Fruit fly (Drosophila melanogaster): ENCODE measurements around the gene Fit1.

Fit1 gene

DNA sequence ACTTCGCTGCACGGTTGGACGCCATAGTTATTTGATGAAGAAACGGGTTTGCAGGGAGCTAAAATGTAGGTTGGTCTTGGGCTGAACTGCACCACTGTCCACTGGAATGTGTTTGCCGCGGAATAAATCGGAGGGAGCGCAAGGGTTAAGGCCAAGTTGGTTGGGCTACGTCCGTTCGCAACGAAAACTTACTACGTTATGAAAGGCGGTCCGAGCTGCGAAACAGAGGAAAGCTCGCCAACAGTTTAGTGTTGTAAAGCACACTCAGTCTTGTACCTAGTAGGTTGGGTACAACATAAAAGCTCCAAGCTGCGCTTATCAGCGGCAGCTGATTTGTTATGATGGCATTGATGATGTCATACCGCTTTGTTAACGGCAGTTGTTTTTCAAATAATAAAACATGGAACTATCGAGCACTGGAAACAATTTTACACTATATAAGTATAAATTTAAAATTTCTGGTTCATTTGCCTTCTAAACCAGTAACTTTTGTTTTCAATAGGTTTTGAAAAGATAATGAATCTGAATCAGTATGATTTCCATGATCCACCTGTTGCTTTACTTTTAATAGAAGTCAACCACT, 18.9 kb downstream of the Fit1 start, which contains the start of gene Chd64 (continued):
- TF ChIP-seq CG3407 (GFP tag; optimal IDR thresholded peaks at IDR 0.05) (no peak), CG4328 (GFP tag; optimal IDR thresholded peaks at IDR 0.05) (no peak), Ptx1 (GFP tag; IDR thresholded peaks at IDR 0.05) (no peak), hkb (optimal IDR thresholded peaks at IDR 0.05) (no peak), hkb (GFP tag; IDR thresholded peaks at IDR 0.05) (peak; percentile 50; the same call in 1 of the 2 replicates), TFAM (GFP tag; optimal IDR thresholded peaks at IDR 0.05) (no peak), CG11504 (tag; optimal IDR thresholded peaks at IDR 0.05) (no peak), Dad (GFP tag; optimal IDR thresholded peaks at IDR 0.05) (no peak), twi (tag; optimal IDR thresholded peaks at IDR 0.05) (no peak), H2.0 (GFP tag; IDR thresholded peaks at IDR 0.05) (no peak), B-H1 (GFP tag; IDR thresholded peaks at IDR 0.05) (no peak; the same call in 2 of the 3 replicates), CoRest (tag; optimal IDR thresholded peaks at IDR 0.05) (no peak), lab (GFP tag; optimal IDR thresholded peaks at IDR 0.05) (peak; percentile 84), wek (GFP tag; optimal IDR thresholded peaks at IDR 0.05) (no peak), gsb-n (tag; optimal IDR thresholded peaks at IDR 0.05) (no peak), cato (GFP tag; optimal IDR thresholded peaks at IDR 0.05; ENCODE audit: borderline replicate concordance) (no peak), Dref (GFP tag; IDR thresholded peaks at IDR 0.05) (no peak), phol (tag; optimal IDR thresholded peaks at IDR 0.05) (no peak), CG11695 (GFP tag; IDR thresholded peaks at IDR 0.05) (peak; percentile 58; the same call in 2 of the 3 replicates), Dip2 (GFP tag; IDR thresholded peaks at IDR 0.05) (no peak), Elba2 (GFP tag; optimal IDR thresholded peaks at IDR 0.05) (no peak), vnd (GFP tag; IDR thresholded peaks at IDR 0.05; ENCODE audit: partially characterized antibody) (no peak), stc (GFP tag; IDR thresholded peaks at IDR 0.05) (0 out of 2 replicates have a peak, but pooled peaks have one; percentile 14), psq (GFP tag; optimal IDR thresholded peaks at IDR 0.05) (peak; percentile 8), br (optimal IDR thresholded peaks at IDR 0.05) (no peak), CG2202 (tag; optimal IDR thresholded peaks at IDR 0.05) (no peak), fru (optimal IDR thresholded peaks at IDR 0.05) (no peak), CG10267 (tag; optimal IDR thresholded peaks at IDR 0.05) (peak; percentile 68), Optix (GFP tag; IDR thresholded peaks at IDR 0.05) (no peak; the same call in 2 of the 3 replicates), pfk (GFP tag; optimal IDR thresholded peaks at IDR 0.05) (peak; percentile 62), trem (tag; optimal IDR thresholded peaks at IDR 0.05) (no peak), corto (GFP tag; optimal IDR thresholded peaks at IDR 0.05) (peak; percentile 74), grn (GFP tag; optimal IDR thresholded peaks at IDR 0.05) (peak; percentile 75), Dbx (GFP tag; IDR thresholded peaks at IDR 0.05) (peak; percentile 77), CG7839 (tag; optimal IDR thresholded peaks at IDR 0.05) (no peak), zen2 (GFP tag; IDR thresholded peaks at IDR 0.05; ENCODE audit: partially characterized antibody) (peak; percentile 74; the same call in 2 of the 3 replicates), cad (GFP tag; optimal IDR thresholded peaks at IDR 0.05) (no peak), CG3838 (GFP tag; optimal IDR thresholded peaks at IDR 0.05) (no peak), Camta (GFP tag; optimal IDR thresholded peaks at IDR 0.05) (no peak), danr (GFP tag; IDR thresholded peaks at IDR 0.05) (no peak), grau (tag; optimal IDR thresholded peaks at IDR 0.05) (peak; percentile 52), CG17359 (tag; optimal IDR thresholded peaks at IDR 0.05) (peak; percentile 47), her (GFP tag; optimal IDR thresholded peaks at IDR 0.05) (peak; percentile 12), fu2 (GFP tag; optimal IDR thresholded peaks at IDR 0.05) (no peak), jumu (GFP tag; optimal IDR thresholded peaks at IDR 0.05) (no peak), CG17328 (GFP tag; IDR thresholded peaks at IDR 0.05) (peak; percentile 31; the same call in 1 of the 2 replicates), CG18619 (GFP tag; optimal IDR thresholded peaks at IDR 0.05) (peak; percentile 33), sob (GFP tag; IDR thresholded peaks at IDR 0.05) (peak; percentile 62; the same call in 1 of the 2 replicates), luna (GFP tag; optimal IDR thresholded peaks at IDR 0.05) (no peak), CG12769 (tag; optimal IDR thresholded peaks at IDR 0.05) (peak; percentile 93), CG31388 (GFP tag; optimal IDR thresholded peaks at IDR 0.05) (no peak), CG10462 (GFP tag; optimal IDR thresholded peaks at IDR 0.05) (no peak)
